Fruit fly (Drosophila melanogaster) whole organism, pupa: ENCODE data around the gene CG11581.

Source experiments
- CG10348 ChIP-seq: fragments of 200-800 bp; sonication (Bioruptor generic); IDR thresholded peaks from 2 replicates; pipeline ENCODE4 v1.3.6; 2022; ENCODE audit warnings: missing biosample characterization, missing genetic modification characterization
- CG12605 ChIP-seq: fragments of 200-800 bp; sonication (Bioruptor generic); IDR thresholded peaks from 2 replicates; pipeline ENCODE4 v1.3.6; 2022; ENCODE audit warnings: missing biosample characterization, missing genetic modification characterization
- CG13204 ChIP-seq: fragments of 200-800 bp; sonication (Bioruptor generic); optimal IDR thresholded peaks from 2 replicates; lab custom pipeline; 2018; ENCODE audit warnings: missing biosample characterization, mild to moderate bottlenecking, missing genetic modification characterization, moderate library complexity
- CG14655 ChIP-seq: fragments of 200-800 bp; sonication (Bioruptor generic); optimal IDR thresholded peaks from 3 replicates; lab custom pipeline; 2017; ENCODE audit warnings: mild to moderate bottlenecking, missing biosample characterization, missing genetic modification reagents, missing genetic modification characterization
- CG15710 ChIP-seq: fragments of 200-800 bp; sonication (Bioruptor generic); optimal IDR thresholded peaks from 2 replicates; lab custom pipeline; 2018; ENCODE audit warnings: missing biosample characterization, mild to moderate bottlenecking, missing genetic modification characterization, moderate library complexity
- CG17806 ChIP-seq: fragments of 200-800 bp; sonication (Bioruptor generic); optimal IDR thresholded peaks from 2 replicates; lab custom pipeline; 2018; ENCODE audit warnings: missing biosample characterization, mild to moderate bottlenecking, missing genetic modification characterization, moderate library complexity
- CG32121 ChIP-seq: fragments of 200-800 bp; sonication (Bioruptor generic); IDR thresholded peaks from 2 replicates; pipeline ENCODE4 v1.3.6; 2022; ENCODE audit warnings: missing biosample characterization, missing genetic modification characterization
- CG34367 ChIP-seq: fragments of 200-800 bp; sonication (Bioruptor generic); optimal IDR thresholded peaks from 2 replicates; lab custom pipeline; 2018; ENCODE audit warnings: missing biosample characterization, mild to moderate bottlenecking, missing genetic modification characterization
- CG4496 ChIP-seq: fragments of 200-800 bp; sonication (Bioruptor generic); IDR thresholded peaks from 3 replicates; pipeline ENCODE4 v1.3.6; 2022; ENCODE audit warnings: missing biosample characterization, missing genetic modification characterization
- CG8159 ChIP-seq: fragments of 200-800 bp; sonication (Bioruptor generic); optimal IDR thresholded peaks from 3 replicates; lab custom pipeline; 2018; ENCODE audit warnings: missing biosample characterization, mild to moderate bottlenecking, missing genetic modification characterization, moderate library complexity
- CG8301 ChIP-seq: fragments of 200-800 bp; sonication (Bioruptor generic); optimal IDR thresholded peaks from 2 replicates; lab custom pipeline; 2018; ENCODE audit warnings: missing biosample characterization, mild to moderate bottlenecking, missing genetic modification characterization
- CG9948 ChIP-seq: fragments of 200-800 bp; sonication (Bioruptor generic); optimal IDR thresholded peaks from 2 replicates; lab custom pipeline; 2018; ENCODE audit warnings: missing biosample characterization, mild to moderate bottlenecking, missing genetic modification characterization, moderate library complexity
- D1 ChIP-seq: fragments of 200-800 bp; sonication (Bioruptor generic); optimal IDR thresholded peaks from 2 replicates; lab custom pipeline; 2018; ENCODE audit warnings: missing biosample characterization, mild to moderate bottlenecking, missing genetic modification characterization, moderate library complexity
- EcR ChIP-seq: fragments of 200-800 bp; sonication (Bioruptor generic); optimal IDR thresholded peaks from 3 replicates; lab custom pipeline; 2019; ENCODE audit warnings: missing biosample characterization, missing genetic modification characterization, mild to moderate bottlenecking, moderate library complexity, missing genetic modification reagents
- Ets98B ChIP-seq: fragments of 200-800 bp; sonication (Bioruptor generic); IDR thresholded peaks from 2 replicates; pipeline ENCODE4 v1.3.6; 2022; ENCODE audit warnings: missing biosample characterization, missing genetic modification characterization
- Pif1A ChIP-seq: fragments of 200-800 bp; sonication (Bioruptor generic); optimal IDR thresholded peaks from 3 replicates; lab custom pipeline; 2016; ENCODE audit warnings: missing biosample characterization, missing genetic modification characterization
- Pif1B ChIP-seq: fragments of 200-800 bp; sonication (Bioruptor generic); optimal IDR thresholded peaks from 3 replicates; lab custom pipeline; 2016; ENCODE audit warnings: missing biosample characterization, missing genetic modification characterization
- Snoo ChIP-seq: fragments of 200-800 bp; sonication (Bioruptor generic); optimal IDR thresholded peaks from 3 replicates; lab custom pipeline; 2017; ENCODE audit warnings: missing biosample characterization, mild to moderate bottlenecking, missing genetic modification characterization, inconsistent platforms
- fd96Ca ChIP-seq: fragments of 200-800 bp; sonication (Bioruptor generic); IDR thresholded peaks from 3 replicates; pipeline ENCODE4 v1.3.6; 2022; ENCODE audit warnings: missing biosample characterization, missing genetic modification characterization
- gl ChIP-seq: fragments of 200-800 bp; sonication (Bioruptor generic); optimal IDR thresholded peaks from 2 replicates; lab custom pipeline; 2018; ENCODE audit warnings: missing biosample characterization, mild to moderate bottlenecking, missing genetic modification characterization
- rn ChIP-seq: fragments of 200-800 bp; sonication (Bioruptor generic); IDR thresholded peaks from 2 replicates; pipeline ENCODE4 v1.3.6; 2022; ENCODE audit warnings: missing biosample characterization, missing genetic modification characterization

Gene CG11581

DNA sequence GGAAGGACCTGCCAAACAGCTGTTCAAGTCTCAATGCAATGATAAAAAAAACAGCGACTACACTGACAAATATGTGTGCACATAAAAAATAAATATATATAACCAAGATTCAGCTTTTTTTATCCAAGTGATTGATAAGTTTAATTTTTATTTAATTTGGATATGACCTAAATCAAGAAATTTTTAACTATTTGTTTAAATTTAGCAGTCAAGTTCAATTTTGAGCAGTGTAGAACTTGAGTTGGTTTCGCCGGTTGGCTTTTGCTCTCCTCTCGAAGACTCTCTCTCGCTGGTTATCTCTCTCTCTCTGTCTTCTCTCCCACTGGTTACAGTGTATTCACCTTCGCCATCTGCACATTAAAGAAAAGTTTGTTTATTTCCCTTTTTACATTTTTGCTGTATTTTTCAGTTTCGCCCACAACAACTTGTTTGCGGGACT, 41.3 kb downstream of the CG11581 start:
- TF ChIP-seq Ets98B (GFP tag; lab: Robert Waterston, UW) (peak; percentile 94), CG10348 (GFP tag; lab: Robert Waterston, UW) (peak; percentile 59; the same call in 1 of the 2 replicates), CG14655 (peak; percentile 95), CG8159 (tag; lab: Kevin White, UChicago) (peak; percentile 98), D1 (tag; lab: Kevin White, UChicago) (peak; percentile 95), CG9948 (tag; lab: Kevin White, UChicago) (peak; percentile 97), Pif1A (GFP tag; lab: Kevin White, UChicago) (peak; percentile 94), CG34367 (tag; lab: Kevin White, UChicago) (peak; percentile 97), CG12605 (GFP tag; lab: Robert Waterston, UW) (peak; percentile 96), Pif1B (GFP tag; lab: Kevin White, UChicago) (peak; percentile 91), CG32121 (GFP tag; lab: Robert Waterston, UW) (peak; percentile 95), CG8301 (peak; percentile 93), gl (tag; lab: Kevin White, UChicago) (peak; percentile 92), rn (GFP tag; lab: Robert Waterston, UW) (peak; percentile 92), Snoo (tag; lab: Kevin White, UChicago) (peak; percentile 97), EcR (peak; percentile 93), CG15710 (tag; lab: Kevin White, UChicago) (peak; percentile 98), fd96Ca (GFP tag; lab: Robert Waterston, UW) (peak; percentile 86), CG17806 (tag; lab: Kevin White, UChicago) (peak; percentile 98), CG13204 (GFP tag; lab: Kevin White, UChicago) (peak; percentile 93), CG4496 (GFP tag; lab: Robert Waterston, UW) (peak; percentile 97)

DNA sequence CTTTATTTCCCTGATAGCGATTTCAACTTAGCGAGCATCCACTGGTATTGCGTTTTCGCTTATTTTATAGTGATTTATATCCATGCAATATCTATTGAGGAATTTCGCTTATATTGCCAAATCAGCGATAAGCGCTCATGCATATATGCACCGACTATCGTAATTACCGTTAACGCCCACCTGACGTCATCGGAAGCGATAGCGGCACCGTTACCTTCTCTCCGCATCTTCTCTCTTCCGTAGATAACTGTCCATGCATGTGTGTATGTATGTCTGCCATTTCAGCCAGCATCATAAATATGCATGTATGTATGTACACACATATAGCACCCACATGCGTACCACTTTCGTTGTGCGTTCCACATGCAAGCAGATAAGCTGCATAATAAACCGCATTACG, 44.5 kb downstream of the CG11581 start:
- TF ChIP-seq CG13204 (GFP tag; lab: Kevin White, UChicago) = peak; percentile 7
- TF ChIP-seq EcR = no peak
- no peak for TF ChIP-seq Ets98B (GFP tag; lab: Robert Waterston, UW)
- TF ChIP-seq CG15710 (tag; lab: Kevin White, UChicago) = no peak
- no peak for TF ChIP-seq CG12605 (GFP tag; lab: Robert Waterston, UW)
- no peak for TF ChIP-seq Pif1B (GFP tag; lab: Kevin White, UChicago)
- TF ChIP-seq CG14655 = no peak
- TF ChIP-seq CG10348 (GFP tag; lab: Robert Waterston, UW) = no peak

- TF ChIP-seq CG8159 (tag; lab: Kevin White, UChicago) = no peak
- no peak for TF ChIP-seq CG9948 (tag; lab: Kevin White, UChicago)
- TF ChIP-seq Pif1A (GFP tag; lab: Kevin White, UChicago) = no peak
- no peak for TF ChIP-seq Pif1B (GFP tag; lab: Kevin White, UChicago)
Measured at dm6 chrX:14221995-14222394, 45.3 kb downstream of the CG11581 start.

DNA sequence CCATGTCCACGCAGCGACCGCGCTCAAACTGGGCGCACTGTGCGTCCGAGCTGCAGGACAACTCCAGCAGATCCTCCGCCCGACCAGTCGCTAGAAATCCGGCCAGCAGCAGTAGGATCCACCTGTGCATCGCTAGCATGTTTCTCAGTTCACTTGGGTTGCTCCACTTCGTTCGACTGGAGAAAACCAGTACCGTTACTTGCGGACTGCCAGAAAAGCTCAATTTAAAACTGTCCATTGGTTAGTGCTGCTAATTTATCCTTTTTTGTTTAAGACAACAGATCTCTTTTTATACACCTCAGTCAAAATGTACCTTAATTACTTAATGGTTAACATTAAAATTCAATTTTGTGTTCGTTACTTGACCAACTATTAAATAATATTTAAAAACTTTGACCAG, 48.9 kb downstream of the CG11581 start, which contains the start of gene CG11674:
TSS of gene CG11674 (minus strand) at position 215 of the 400 bp plus-strand sequence.
- TF ChIP-seq Pif1A (GFP tag; lab: Kevin White, UChicago) (no peak), fd96Ca (GFP tag; lab: Robert Waterston, UW) (no peak), Pif1B (GFP tag; lab: Kevin White, UChicago) (no peak), CG12605 (GFP tag; lab: Robert Waterston, UW) (no peak), Snoo (tag; lab: Kevin White, UChicago) (no peak), Ets98B (GFP tag; lab: Robert Waterston, UW) (no peak), CG10348 (GFP tag; lab: Robert Waterston, UW) (no peak), CG34367 (tag; lab: Kevin White, UChicago) (no peak), CG4496 (GFP tag; lab: Robert Waterston, UW) (no peak)

DNA sequence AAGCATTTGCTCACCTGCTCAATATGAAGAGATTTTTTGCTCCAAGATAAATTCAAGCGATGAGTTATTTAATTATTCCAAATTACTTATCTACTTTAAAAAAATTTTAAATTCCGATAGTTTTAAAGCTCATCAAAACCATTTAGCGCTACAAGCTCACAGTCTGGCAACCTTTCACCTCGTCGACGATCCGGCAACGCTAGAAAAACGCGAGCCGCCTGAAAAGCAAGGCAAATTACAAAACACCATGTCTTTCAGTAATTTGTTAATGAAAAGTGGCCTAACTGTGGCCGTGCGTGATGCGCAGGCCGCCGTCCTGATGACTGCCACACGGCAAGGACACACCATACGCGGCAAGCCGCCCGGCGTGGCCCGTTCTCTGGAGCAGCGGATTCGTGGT, 49.4 kb downstream of the CG11581 start, which contains the start of gene mRpL38:
TSS of gene mRpL38 (plus strand) at position 197 of the 400 bp plus-strand sequence.
- TF ChIP-seq CG14655 (no peak), CG8301 (no peak), CG9948 (tag; lab: Kevin White, UChicago) (no peak), gl (tag; lab: Kevin White, UChicago) (no peak), fd96Ca (GFP tag; lab: Robert Waterston, UW) (no peak), CG8159 (tag; lab: Kevin White, UChicago) (no peak), CG34367 (tag; lab: Kevin White, UChicago) (no peak), CG10348 (GFP tag; lab: Robert Waterston, UW) (no peak), Ets98B (GFP tag; lab: Robert Waterston, UW) (no peak), Pif1A (GFP tag; lab: Kevin White, UChicago) (no peak), CG17806 (tag; lab: Kevin White, UChicago) (no peak), Snoo (tag; lab: Kevin White, UChicago) (no peak), rn (GFP tag; lab: Robert Waterston, UW) (no peak)

- TF ChIP-seq EcR = no peak
- no peak for TF ChIP-seq CG15710 (tag; lab: Kevin White, UChicago)
- no peak for TF ChIP-seq Snoo (tag; lab: Kevin White, UChicago)
- TF ChIP-seq CG34367 (tag; lab: Kevin White, UChicago) = no peak
- no peak for TF ChIP-seq D1 (tag; lab: Kevin White, UChicago)
- no peak for TF ChIP-seq gl (tag; lab: Kevin White, UChicago)
- no peak for TF ChIP-seq Ets98B (GFP tag; lab: Robert Waterston, UW)
- TF ChIP-seq CG8301 = no peak
- TF ChIP-seq CG14655 = no peak
- TF ChIP-seq fd96Ca (GFP tag; lab: Robert Waterston, UW) = no peak
- TF ChIP-seq CG8159 (tag; lab: Kevin White, UChicago) = no peak
- no peak for TF ChIP-seq CG12605 (GFP tag; lab: Robert Waterston, UW)
- no peak for TF ChIP-seq CG9948 (tag; lab: Kevin White, UChicago)
- no peak for TF ChIP-seq CG10348 (GFP tag; lab: Robert Waterston, UW)
- TF ChIP-seq CG17806 (tag; lab: Kevin White, UChicago) = no peak
- no peak for TF ChIP-seq rn (GFP tag; lab: Robert Waterston, UW)
- no peak for TF ChIP-seq CG32121 (GFP tag; lab: Robert Waterston, UW)
- no peak for TF ChIP-seq Pif1A (GFP tag; lab: Kevin White, UChicago)
- no peak for TF ChIP-seq Pif1B (GFP tag; lab: Kevin White, UChicago)
- no peak for TF ChIP-seq CG13204 (GFP tag; lab: Kevin White, UChicago)
Measured at dm6 chrX:14227043-14227442, 50.3 kb downstream of the CG11581 start.
